Fruit fly (Drosophila melanogaster): ENCODE data around the gene BomBc3.

DNA sequence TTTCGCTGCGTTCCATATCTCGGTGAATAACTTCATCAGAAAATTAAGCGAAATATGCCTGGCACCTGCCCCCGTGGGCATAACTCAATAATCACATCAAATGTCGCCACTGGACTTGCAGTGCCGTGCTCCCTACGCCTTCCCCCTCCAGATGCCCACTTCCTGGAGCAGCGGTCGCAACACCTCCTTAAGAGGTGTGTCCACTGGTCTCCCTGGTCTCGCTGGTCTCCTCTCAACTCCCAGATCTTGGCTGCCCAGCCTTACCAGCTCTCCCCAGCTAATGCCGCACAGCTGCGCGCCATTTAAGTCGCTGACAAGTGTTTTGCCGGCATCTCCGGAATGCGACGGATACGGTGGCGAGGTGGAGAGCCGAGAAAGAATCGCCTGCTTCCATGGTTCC lies 48.6 kb downstream of the BomBc3 start:
- TF ChIP-seq Blimp-1 (GFP tag; optimal IDR thresholded peaks at IDR 0.05) (no peak), Eip75B (GFP tag; optimal IDR thresholded peaks at IDR 0.05) (no peak)
